Worm (Caenorhabditis elegans) whole organism, L3 larva: ENCODE results near the gene plrg-1.

Experiments used
- aly-2 ChIP-seq: fragments of 150-350 bp; optimal IDR thresholded peaks from 2 replicates; lab custom pipeline; 2014; ENCODE audit warnings: missing biosample characterization, missing genetic modification characterization
- ceh-16 ChIP-seq: sonication (generic microtip); optimal IDR thresholded peaks from 2 replicates; lab custom pipeline; 2017; ENCODE audit warnings: missing biosample characterization, missing genetic modification characterization
- ceh-82 ChIP-seq: fragments of 150-350 bp; optimal IDR thresholded peaks from 2 replicates; lab custom pipeline; 2014; ENCODE audit warnings: missing biosample characterization, missing genetic modification characterization
- fkh-2 ChIP-seq: fragments of 150-350 bp; optimal IDR thresholded peaks from 2 replicates; lab custom pipeline; 2014; ENCODE audit warnings: missing biosample characterization, missing genetic modification reagents, missing genetic modification characterization
- fos-1 ChIP-seq: fragments of 150-350 bp; optimal IDR thresholded peaks from 2 replicates; lab custom pipeline; 2014; ENCODE audit warnings: missing biosample characterization, missing genetic modification characterization
- nhr-11 ChIP-seq: fragments of 150-350 bp; optimal IDR thresholded peaks from 2 replicates; lab custom pipeline; 2014; ENCODE audit warnings: missing biosample characterization, missing genetic modification characterization
- nhr-76 ChIP-seq: fragments of 150-350 bp; sonication (generic microtip); optimal IDR thresholded peaks from 5 replicates; lab custom pipeline; 2014; ENCODE audit warnings: missing biosample characterization, missing genetic modification characterization
- nhr-77 ChIP-seq: fragments of 150-350 bp; optimal IDR thresholded peaks from 2 replicates; lab custom pipeline; 2014; ENCODE audit warnings: missing biosample characterization, missing genetic modification characterization
- sea-2 ChIP-seq: fragments of 150-350 bp; sonication (generic microtip); optimal IDR thresholded peaks from 4 replicates; lab custom pipeline; 2014; ENCODE audit warnings: missing biosample characterization, missing genetic modification reagents, missing genetic modification characterization
- unc-62 ChIP-seq: fragments of 150-350 bp; sonication (generic microtip); optimal IDR thresholded peaks from 4 replicates; lab custom pipeline; 2014; ENCODE audit warnings: missing biosample characterization, missing genetic modification reagents, missing genetic modification characterization
- ztf-11 ChIP-seq: fragments of 150-350 bp; optimal IDR thresholded peaks from 2 replicates; lab custom pipeline; 2014; ENCODE audit warnings: missing biosample characterization, missing genetic modification characterization

DNA sequence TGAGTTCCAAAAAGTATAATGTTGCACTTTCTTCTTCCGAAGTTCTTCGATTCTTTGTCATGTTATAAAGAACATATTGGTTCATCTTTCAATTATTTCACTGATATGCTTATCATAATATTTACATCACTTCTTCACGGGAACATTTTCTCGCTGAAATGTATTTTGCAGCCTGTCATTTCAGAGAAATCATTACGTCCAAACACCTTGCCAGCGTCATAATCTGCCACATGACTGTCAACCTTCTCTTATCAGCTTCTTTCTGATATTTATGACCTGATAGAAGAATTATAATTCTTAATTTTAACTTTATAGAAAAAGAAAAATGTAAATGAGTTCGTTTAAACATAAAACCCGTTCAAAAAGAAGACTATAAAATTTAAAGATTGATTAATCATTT lies 5.7 kb downstream of the plrg-1 start:
- TF ChIP-seq fkh-2 (tag; lab: Kevin White, UChicago) (no peak), unc-62 (GFP tag; lab: Kevin White, UChicago) (no peak), nhr-76 (tag; lab: Kevin White, UChicago) (no peak), ceh-82 (tag; lab: Kevin White, UChicago) (no peak), nhr-77 (tag; lab: Kevin White, UChicago) (no peak), aly-2 (tag; lab: Kevin White, UChicago) (no peak), ztf-11 (tag; lab: Kevin White, UChicago) (no peak), sea-2 (no peak), ceh-16 (tag; lab: Kevin White, UChicago) (no peak), nhr-11 (no peak), fos-1 (tag; lab: Kevin White, UChicago) (no peak)
